Fruit fly (Drosophila melanogaster) whole organism, embryonic: ENCODE data around the gene Spt6.

ENCODE experiments used
- Blimp-1 ChIP-seq: fragments of 200-800 bp; sonication (Bioruptor generic); optimal IDR thresholded peaks from 3 replicates; lab custom pipeline; 2018; ENCODE audit warnings: missing biosample characterization, missing genetic modification characterization, mild to moderate bottlenecking, moderate library complexity, missing genetic modification reagents
- CG10267 ChIP-seq: fragments of 200-800 bp; sonication (Bioruptor generic); optimal IDR thresholded peaks from 2 replicates; lab custom pipeline; 2018; ENCODE audit warnings: missing biosample characterization, mild to moderate bottlenecking, missing genetic modification characterization, moderate library complexity
- CG11093 ChIP-seq: fragments of 200-800 bp; sonication (Bioruptor generic); IDR thresholded peaks from 3 replicates; pipeline ENCODE4 v1.3.6; 2022; ENCODE audit warnings: missing biosample characterization, missing genetic modification characterization
- CG12659 ChIP-seq: fragments of 200-800 bp; sonication (Bioruptor generic); optimal IDR thresholded peaks from 3 replicates; lab custom pipeline; 2017; ENCODE audit warnings: mild to moderate bottlenecking, missing biosample characterization, missing genetic modification reagents, missing genetic modification characterization
- CG12769 ChIP-seq: fragments of 200-800 bp; sonication (Bioruptor generic); optimal IDR thresholded peaks from 2 replicates; lab custom pipeline; 2019; ENCODE audit warnings: missing biosample characterization, mild to moderate bottlenecking, missing genetic modification characterization, moderate library complexity
- CG14014 ChIP-seq: fragments of 200-800 bp; sonication (Bioruptor generic); IDR thresholded peaks from 2 replicates; pipeline ENCODE4 v1.3.6; 2022; ENCODE audit warnings: missing biosample characterization, missing genetic modification characterization
- CG14050 ChIP-seq: fragments of 200-800 bp; sonication (Bioruptor generic); IDR thresholded peaks from 3 replicates; pipeline ENCODE4 v1.3.6; 2022; ENCODE audit warnings: missing biosample characterization, missing genetic modification characterization
- CG15073 ChIP-seq: fragments of 200-800 bp; sonication (Bioruptor generic); optimal IDR thresholded peaks from 2 replicates; lab custom pipeline; 2016; ENCODE audit warnings: missing biosample characterization, missing genetic modification characterization
- CG17612 ChIP-seq: fragments of 200-800 bp; sonication (Bioruptor generic); IDR thresholded peaks from 2 replicates; pipeline ENCODE4 v1.3.6; 2022; ENCODE audit warnings: missing biosample characterization, missing genetic modification characterization
- CG18262 ChIP-seq: fragments of 200-800 bp; optimal IDR thresholded peaks from 3 replicates; lab custom pipeline; 2019; ENCODE audit warnings: missing biosample characterization, mild to moderate bottlenecking, missing genetic modification characterization, moderate library complexity
- CG2678 ChIP-seq: fragments of 200-800 bp; sonication (Bioruptor generic); optimal IDR thresholded peaks from 3 replicates; lab custom pipeline; 2019; ENCODE audit warnings: missing biosample characterization, mild to moderate bottlenecking, missing genetic modification characterization, moderate library complexity
- CG32532 ChIP-seq: fragments of 200-800 bp; sonication (Bioruptor generic); IDR thresholded peaks from 2 replicates; pipeline ENCODE4 v1.3.6; 2022; ENCODE audit warnings: missing biosample characterization, missing genetic modification characterization
- CG4404 ChIP-seq: fragments of 200-800 bp; sonication (Bioruptor generic); IDR thresholded peaks from 2 replicates; pipeline ENCODE4 v1.3.6; 2022; ENCODE audit warnings: missing biosample characterization, missing genetic modification characterization
- CG6175 ChIP-seq: fragments of 200-800 bp; sonication (Bioruptor generic); IDR thresholded peaks from 3 replicates; pipeline ENCODE4 v1.3.6; 2022; ENCODE audit warnings: missing biosample characterization, missing genetic modification characterization
- CG7357 ChIP-seq: fragments of 200-800 bp; sonication (Bioruptor generic); IDR thresholded peaks from 3 replicates; pipeline ENCODE4 v1.3.6; 2022; ENCODE audit warnings: missing biosample characterization, missing genetic modification characterization
- CG7839 ChIP-seq: fragments of 200-800 bp; sonication (Bioruptor generic); optimal IDR thresholded peaks from 3 replicates; lab custom pipeline; 2018; ENCODE audit warnings: missing biosample characterization, mild to moderate bottlenecking, missing genetic modification characterization, moderate library complexity
- Dbx ChIP-seq: fragments of 200-800 bp; sonication (Bioruptor generic); IDR thresholded peaks from 3 replicates; pipeline ENCODE4 v1.3.6; 2022; ENCODE audit warnings: missing biosample characterization, missing genetic modification characterization
- Ets97D ChIP-seq: fragments of 200-800 bp; sonication (Bioruptor generic); optimal IDR thresholded peaks from 3 replicates; lab custom pipeline; 2016; ENCODE audit warnings: missing biosample characterization, missing genetic modification characterization
- Fer3 ChIP-seq: fragments of 200-800 bp; sonication (Bioruptor generic); optimal IDR thresholded peaks from 2 replicates; lab custom pipeline; 2018; ENCODE audit warnings: missing biosample characterization, mild to moderate bottlenecking, missing genetic modification characterization, moderate library complexity
- HLH4C ChIP-seq: fragments of 200-800 bp; sonication (Bioruptor generic); IDR thresholded peaks from 3 replicates; pipeline ENCODE4 v1.3.6; 2022; ENCODE audit warnings: missing biosample characterization, missing genetic modification characterization; ENCODE audit not compliant: partially characterized antibody
- HLH54F ChIP-seq: fragments of 200-800 bp; sonication (Bioruptor generic); optimal IDR thresholded peaks from 3 replicates; lab custom pipeline; 2016; ENCODE audit warnings: missing biosample characterization, missing genetic modification characterization
- Hmr ChIP-seq: fragments of 200-800 bp; sonication (Bioruptor generic); optimal IDR thresholded peaks from 3 replicates; lab custom pipeline; 2017; ENCODE audit warnings: mild to moderate bottlenecking, missing biosample characterization, missing genetic modification reagents, missing genetic modification characterization
- Hr3 ChIP-seq: fragments of 200-800 bp; sonication (Bioruptor generic); optimal IDR thresholded peaks from 3 replicates; lab custom pipeline; 2016; ENCODE audit warnings: missing biosample characterization, missing genetic modification characterization
- Hr78 ChIP-seq, 2 experiments: fragments of 200-800 bp in 1 of 2; fragments of >200 bp in 1 of 2; sonication (Bioruptor generic) in 1 of 2; optimal IDR thresholded peaks; 2 replicates each; lab custom pipeline; 2017 to 2019; ENCODE audit warnings: missing biosample characterization in 2 of 2, missing genetic modification characterization in 2 of 2, mild to moderate bottlenecking in 1 of 2, moderate library complexity in 1 of 2
- Meics ChIP-seq: fragments of 200-800 bp; sonication (Bioruptor generic); optimal IDR thresholded peaks from 2 replicates; lab custom pipeline; 2017; ENCODE audit warnings: missing biosample characterization, mild to moderate bottlenecking, missing genetic modification characterization
- Myb ChIP-seq: fragments of 200-800 bp; sonication (Bioruptor generic); optimal IDR thresholded peaks from 2 replicates; lab custom pipeline; 2016; ENCODE audit warnings: missing biosample characterization, missing genetic modification characterization
- NfI ChIP-seq: fragments of 200-800 bp; sonication (Bioruptor generic); optimal IDR thresholded peaks from 3 replicates; lab custom pipeline; 2018; ENCODE audit warnings: missing biosample characterization, mild to moderate bottlenecking, missing genetic modification characterization, moderate library complexity
- Sry-δ ChIP-seq: fragments of 200-800 bp; sonication (Bioruptor generic); optimal IDR thresholded peaks from 2 replicates; lab custom pipeline; 2016; ENCODE audit warnings: missing biosample characterization, missing genetic modification characterization
- Xbp1 ChIP-seq: fragments of 200-800 bp; sonication (Bioruptor generic); optimal IDR thresholded peaks from 3 replicates; lab custom pipeline; 2016; ENCODE audit warnings: missing biosample characterization, mild to moderate bottlenecking, missing genetic modification characterization
- Xrp1 ChIP-seq: fragments of 200-800 bp; sonication (Bioruptor generic); IDR thresholded peaks from 2 replicates; pipeline ENCODE4 v1.3.6; 2022; ENCODE audit warnings: missing biosample characterization, missing genetic modification characterization
- ash1 ChIP-seq: fragments of 200-800 bp; sonication (Bioruptor generic); optimal IDR thresholded peaks from 2 replicates; lab custom pipeline; 2018; ENCODE audit warnings: missing biosample characterization, mild to moderate bottlenecking, missing genetic modification characterization
- esg ChIP-seq: fragments of 200-800 bp; sonication (Bioruptor generic); conservative IDR thresholded peaks from 2 replicates; pipeline ENCODE4 v1.3.6; 2022; ENCODE audit warnings: missing biosample characterization, missing genetic modification characterization
- fd102C ChIP-seq: fragments of 200-800 bp; sonication (Bioruptor generic); optimal IDR thresholded peaks from 2 replicates; lab custom pipeline; 2018; ENCODE audit warnings: missing biosample characterization, mild to moderate bottlenecking, missing genetic modification characterization, moderate library complexity
- lilli ChIP-seq: fragments of 200-800 bp; sonication (Bioruptor generic); optimal IDR thresholded peaks from 3 replicates; lab custom pipeline; 2016; ENCODE audit warnings: missing biosample characterization, missing genetic modification characterization
- pho ChIP-seq: fragments of 200-800 bp; sonication (Bioruptor generic); optimal IDR thresholded peaks from 2 replicates; lab custom pipeline; 2016; ENCODE audit warnings: missing biosample characterization, missing genetic modification characterization
- phol ChIP-seq: fragments of 200-800 bp; sonication (Bioruptor generic); optimal IDR thresholded peaks from 3 replicates; lab custom pipeline; 2018; ENCODE audit warnings: missing biosample characterization, mild to moderate bottlenecking, missing genetic modification characterization, moderate library complexity
- ro ChIP-seq: fragments of 200-800 bp; sonication (Bioruptor generic); IDR thresholded peaks from 2 replicates; pipeline ENCODE4 v1.3.6; 2022; ENCODE audit warnings: missing biosample characterization, missing genetic modification characterization
- slou ChIP-seq: fragments of 200-800 bp; sonication (Bioruptor generic); optimal IDR thresholded peaks from 3 replicates; lab custom pipeline; 2016; ENCODE audit warnings: missing biosample characterization, missing genetic modification characterization
- tll ChIP-seq, 2 experiments: fragments of 200-800 bp in 1 of 2; fragments of >200 bp in 1 of 2; sonication (Bioruptor generic) in 1 of 2; optimal IDR thresholded peaks; 2 replicates each; lab custom pipeline; 2017 to 2019; ENCODE audit warnings: missing biosample characterization in 2 of 2, missing genetic modification characterization in 2 of 2, mild to moderate bottlenecking in 1 of 2, moderate library complexity in 1 of 2
- ttk ChIP-seq: fragments of 200-800 bp; sonication (Bioruptor generic); IDR thresholded peaks from 2 replicates; pipeline ENCODE4 v2.1.2; 2022; ENCODE audit warnings: missing biosample characterization, missing genetic modification characterization
- unpg ChIP-seq: fragments of 200-800 bp; sonication (Bioruptor generic); optimal IDR thresholded peaks from 3 replicates; lab custom pipeline; 2018; ENCODE audit warnings: missing biosample characterization, mild to moderate bottlenecking, missing genetic modification characterization, moderate library complexity
- vnd ChIP-seq: fragments of 200-800 bp; sonication (Bioruptor generic); IDR thresholded peaks from 3 replicates; pipeline ENCODE4 v1.3.6; 2022; ENCODE audit warnings: missing biosample characterization, missing genetic modification characterization; ENCODE audit not compliant: partially characterized antibody
- zen ChIP-seq: fragments of 200-800 bp; sonication (Bioruptor generic); optimal IDR thresholded peaks from 3 replicates; lab custom pipeline; 2018; ENCODE audit warnings: missing biosample characterization, mild to moderate bottlenecking, missing genetic modification characterization, moderate library complexity
- zfh1 ChIP-seq: fragments of 200-800 bp; sonication (Bioruptor generic); IDR thresholded peaks from 3 replicates; pipeline ENCODE4 v1.3.6; 2022; ENCODE audit warnings: missing biosample characterization, missing genetic modification characterization
- zfh2 ChIP-seq: fragments of 200-800 bp; sonication (Bioruptor generic); optimal IDR thresholded peaks from 2 replicates; lab custom pipeline; 2016; ENCODE audit warnings: missing biosample characterization, missing genetic modification characterization

Gene Spt6

DNA sequence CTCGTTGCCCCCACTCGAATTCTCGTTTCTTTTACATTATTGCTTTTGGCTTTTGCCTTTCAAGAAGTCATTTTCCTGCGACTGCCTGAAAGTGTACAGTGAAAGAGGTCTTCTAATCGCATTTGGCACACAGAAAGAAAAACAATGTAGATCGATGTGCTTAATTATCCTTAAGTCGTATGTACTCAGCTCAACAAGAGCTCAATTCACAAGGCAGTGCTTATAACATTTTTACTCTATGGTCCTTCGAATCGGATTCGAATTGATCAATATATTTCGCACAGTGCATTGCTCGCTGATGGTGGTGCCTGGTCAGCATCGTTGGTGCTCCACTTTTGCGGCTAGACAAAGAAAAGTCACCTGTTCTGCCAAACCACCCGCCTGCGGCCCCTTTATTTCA, 42.8 kb downstream of the Spt6 start (continued):
- TF ChIP-seq esg (GFP tag; lab: Robert Waterston, UW) = 0 out of 2 replicates have a peak, but pooled peaks have one; percentile 6
- no peak for TF ChIP-seq CG15073 (GFP tag; lab: Kevin White, UChicago)
- TF ChIP-seq slou = no peak
- peak; percentile 47 for TF ChIP-seq CG2678
- no peak for TF ChIP-seq zfh2
- TF ChIP-seq Hr78 (GFP tag; optimal IDR thresholded peaks at IDR 0.05; lab: Kevin White, UChicago) = no peak
- 0 out of 3 replicates have a peak, but pooled peaks have one; percentile 22 for TF ChIP-seq zfh1 (GFP tag; lab: Robert Waterston, UW)
- peak; percentile 5 for TF ChIP-seq Blimp-1
- TF ChIP-seq Hmr (GFP tag; lab: Kevin White, UChicago) = peak; percentile 39
- TF ChIP-seq CG14014 (GFP tag; lab: Robert Waterston, UW) = no peak
- TF ChIP-seq Xbp1 (GFP tag; lab: Kevin White, UChicago) = peak; percentile 9
- peak; percentile 19 for TF ChIP-seq unpg (GFP tag; lab: Kevin White, UChicago)
- TF ChIP-seq CG32532 (GFP tag; lab: Robert Waterston, UW) = peak; percentile 12; the same call in 1 of the 2 replicates
- TF ChIP-seq Xrp1 = 0 out of 2 replicates have a peak, but pooled peaks have one; percentile 21
- no peak for TF ChIP-seq tll (GFP tag; optimal IDR thresholded peaks at IDR 0.05; lab: Kevin White, UChicago)
- TF ChIP-seq ash1 (GFP tag; lab: Kevin White, UChicago) = no peak
- TF ChIP-seq Meics (GFP tag; lab: Kevin White, UChicago) = peak; percentile 12
- no peak for TF ChIP-seq vnd (GFP tag; lab: Robert Waterston, UW)
- TF ChIP-seq CG17612 (GFP tag; lab: Robert Waterston, UW) = no peak
- no peak for TF ChIP-seq ro (GFP tag; lab: Robert Waterston, UW)
- no peak for TF ChIP-seq CG14050 (GFP tag; lab: Robert Waterston, UW)
- peak; percentile 54 for TF ChIP-seq CG12769 (tag; lab: Kevin White, UChicago)
- no peak for TF ChIP-seq CG11093 (GFP tag; lab: Robert Waterston, UW)
- no peak for TF ChIP-seq NfI
- no peak for TF ChIP-seq CG6175 (GFP tag; lab: Robert Waterston, UW)
- no peak for TF ChIP-seq zen
- no peak for TF ChIP-seq CG12659 (GFP tag; lab: Kevin White, UChicago)
- TF ChIP-seq lilli (GFP tag; lab: Kevin White, UChicago) = no peak
- TF ChIP-seq CG10267 (tag; lab: Kevin White, UChicago) = no peak
- TF ChIP-seq pho (GFP tag; lab: Kevin White, UChicago) = no peak
- no peak for TF ChIP-seq HLH4C (GFP tag; lab: Robert Waterston, UW)
- TF ChIP-seq CG18262 (tag; lab: Kevin White, UChicago) = no peak
- 0 out of 2 replicates have a peak, but pooled peaks have one; percentile 12 for TF ChIP-seq ttk (GFP tag; lab: Robert Waterston, UW)
- peak; percentile 17 for TF ChIP-seq phol
- TF ChIP-seq Hr3 (GFP tag; lab: Kevin White, UChicago) = no peak
- no peak for TF ChIP-seq fd102C (GFP tag; lab: Kevin White, UChicago)
- 0 out of 3 replicates have a peak, but pooled peaks have one; percentile 12 for TF ChIP-seq CG7357
- no peak for TF ChIP-seq Myb (GFP tag; lab: Kevin White, UChicago)
- TF ChIP-seq CG4404 = no peak
- TF ChIP-seq Ets97D (GFP tag; lab: Kevin White, UChicago) = no peak
- no peak for TF ChIP-seq Dbx
- peak; percentile 11 for TF ChIP-seq Fer3 (tag; lab: Kevin White, UChicago)
- peak; percentile 42 for TF ChIP-seq CG7839
- no peak for TF ChIP-seq HLH54F
- no peak for TF ChIP-seq Sry-δ (GFP tag; lab: Kevin White, UChicago)
- TF ChIP-seq, all 482 proteins: peak for 65
